Fruit fly (Drosophila melanogaster) whole organism, embryonic: ENCODE measurements around the gene Ugt35A1.

ENCODE experiments used
- CG10979 ChIP-seq: fragments of 200-800 bp; sonication (Bioruptor generic); optimal IDR thresholded peaks from 2 replicates; lab custom pipeline; 2018; ENCODE audit warnings: missing biosample characterization, mild to moderate bottlenecking, missing genetic modification characterization, moderate library complexity
- CG11085 ChIP-seq: fragments of 200-800 bp; sonication (Bioruptor generic); IDR thresholded peaks from 2 replicates; pipeline ENCODE4 v1.3.6; 2022; ENCODE audit warnings: missing biosample characterization, missing genetic modification characterization
- CG12104 ChIP-seq: fragments of 200-800 bp; sonication (Bioruptor generic); optimal IDR thresholded peaks from 3 replicates; lab custom pipeline; 2016; ENCODE audit warnings: missing biosample characterization, missing genetic modification characterization
- CG14710 ChIP-seq: fragments of 200-800 bp; sonication (Bioruptor generic); optimal IDR thresholded peaks from 3 replicates; lab custom pipeline; 2019; ENCODE audit warnings: missing biosample characterization, mild to moderate bottlenecking, missing genetic modification characterization, moderate library complexity
- CG15479 ChIP-seq: fragments of 200-800 bp; sonication (Bioruptor generic); optimal IDR thresholded peaks from 3 replicates; lab custom pipeline; 2019; ENCODE audit warnings: missing biosample characterization, mild to moderate bottlenecking, missing genetic modification characterization, moderate library complexity
- CG1602 ChIP-seq: fragments of 200-800 bp; sonication (Bioruptor generic); optimal IDR thresholded peaks from 3 replicates; lab custom pipeline; 2016; ENCODE audit warnings: missing biosample characterization, missing genetic modification characterization
- CG17361 ChIP-seq: fragments of 200-800 bp; sonication (Bioruptor generic); IDR thresholded peaks from 3 replicates; pipeline ENCODE4 v1.3.6; 2022; ENCODE audit warnings: missing biosample characterization, missing genetic modification characterization
- CG18599 ChIP-seq: fragments of 200-800 bp; sonication (Bioruptor generic); optimal IDR thresholded peaks from 3 replicates; lab custom pipeline; 2017; ENCODE audit warnings: missing biosample characterization, missing genetic modification characterization, mild to moderate bottlenecking, moderate library complexity, missing genetic modification reagents
- CG30403 ChIP-seq: fragments of 200-800 bp; sonication (Bioruptor generic); optimal IDR thresholded peaks from 3 replicates; lab custom pipeline; 2016; ENCODE audit warnings: missing biosample characterization, missing genetic modification characterization
- CG31441 ChIP-seq: fragments of 200-800 bp; sonication (Bioruptor generic); IDR thresholded peaks from 2 replicates; pipeline ENCODE4 v1.3.6; 2022; ENCODE audit warnings: missing biosample characterization, missing genetic modification characterization
- CG32772 ChIP-seq: fragments of 200-800 bp; sonication (Bioruptor generic); IDR thresholded peaks from 2 replicates; pipeline ENCODE4 v1.3.6; 2022; ENCODE audit warnings: missing biosample characterization, missing genetic modification characterization
- CG33213 ChIP-seq: fragments of 200-800 bp; sonication (Bioruptor generic); optimal IDR thresholded peaks from 3 replicates; lab custom pipeline; 2016; ENCODE audit warnings: missing biosample characterization, missing genetic modification characterization
- CG3407 ChIP-seq: fragments of 200-800 bp; sonication (Bioruptor generic); optimal IDR thresholded peaks from 2 replicates; lab custom pipeline; 2018; ENCODE audit warnings: missing biosample characterization, mild to moderate bottlenecking, missing genetic modification characterization
- CG34376 ChIP-seq: fragments of 200-800 bp; sonication (Bioruptor generic); optimal IDR thresholded peaks from 2 replicates; lab custom pipeline; 2018; ENCODE audit warnings: missing biosample characterization, mild to moderate bottlenecking, missing genetic modification characterization
- CG3838 ChIP-seq: fragments of 200-800 bp; sonication (Bioruptor generic); optimal IDR thresholded peaks from 3 replicates; lab custom pipeline; 2016; ENCODE audit warnings: missing biosample characterization, missing genetic modification characterization
- CG4282 ChIP-seq: fragments of 200-800 bp; sonication (Bioruptor generic); optimal IDR thresholded peaks from 2 replicates; lab custom pipeline; 2016; ENCODE audit warnings: missing biosample characterization, missing genetic modification characterization
- CG4360 ChIP-seq: fragments of 200-800 bp; sonication (Bioruptor generic); IDR thresholded peaks from 2 replicates; pipeline ENCODE4 v1.3.6; 2022; ENCODE audit warnings: missing biosample characterization, missing genetic modification characterization
- CG4730 ChIP-seq: fragments of 200-800 bp; sonication (Bioruptor generic); IDR thresholded peaks from 2 replicates; pipeline ENCODE4 v1.3.6; 2022; ENCODE audit warnings: missing biosample characterization, missing genetic modification characterization
- CG7745 ChIP-seq: fragments of 200-800 bp; sonication (Bioruptor generic); optimal IDR thresholded peaks from 2 replicates; lab custom pipeline; 2018; ENCODE audit warnings: missing biosample characterization, mild to moderate bottlenecking, missing genetic modification characterization, moderate library complexity
- CG9727 ChIP-seq: fragments of 200-800 bp; sonication (Bioruptor generic); optimal IDR thresholded peaks from 3 replicates; lab custom pipeline; 2017; ENCODE audit warnings: missing biosample characterization, mild to moderate bottlenecking, missing genetic modification characterization
- CoRest ChIP-seq: fragments of 200-800 bp; sonication (Bioruptor generic); optimal IDR thresholded peaks from 3 replicates; lab custom pipeline; 2018; ENCODE audit warnings: missing biosample characterization, mild to moderate bottlenecking, missing genetic modification characterization, moderate library complexity
- Dip2 ChIP-seq: fragments of 200-800 bp; sonication (Bioruptor generic); IDR thresholded peaks from 2 replicates; pipeline ENCODE4 v1.3.6; 2022; ENCODE audit warnings: missing biosample characterization, missing genetic modification characterization
- E2f2 ChIP-seq: fragments of 200-800 bp; sonication (Bioruptor generic); IDR thresholded peaks from 2 replicates; pipeline ENCODE4 v1.3.6; 2022; ENCODE audit warnings: missing biosample characterization, missing genetic modification characterization
- Jarid2 ChIP-seq: fragments of 200-800 bp; sonication (Bioruptor generic); optimal IDR thresholded peaks from 3 replicates; lab custom pipeline; 2017; ENCODE audit warnings: mild to moderate bottlenecking, missing biosample characterization, missing genetic modification reagents, missing genetic modification characterization
- Lim3 ChIP-seq: fragments of 200-800 bp; sonication (Bioruptor generic); IDR thresholded peaks from 2 replicates; pipeline ENCODE4 v1.3.6; 2022; ENCODE audit warnings: missing biosample characterization, missing genetic modification characterization
- MESR4 ChIP-seq: fragments of 200-800 bp; sonication (Bioruptor generic); optimal IDR thresholded peaks from 2 replicates; lab custom pipeline; 2018; ENCODE audit warnings: missing biosample characterization, mild to moderate bottlenecking, missing genetic modification characterization, moderate library complexity
- NFAT ChIP-seq: fragments of 200-800 bp; sonication (Bioruptor generic); IDR thresholded peaks from 2 replicates; pipeline ENCODE4 v1.3.6; 2022; ENCODE audit warnings: missing biosample characterization, missing genetic modification characterization
- Vsx1 ChIP-seq: fragments of 200-800 bp; sonication (Bioruptor generic); optimal IDR thresholded peaks from 2 replicates; lab custom pipeline; 2017; ENCODE audit warnings: missing biosample characterization, mild to moderate bottlenecking, missing genetic modification characterization, missing genetic modification reagents
- ac ChIP-seq: fragments of 200-800 bp; sonication (Bioruptor generic); optimal IDR thresholded peaks from 3 replicates; lab custom pipeline; 2017; ENCODE audit warnings: missing biosample characterization, mild to moderate bottlenecking, missing genetic modification characterization
- ash1 ChIP-seq: fragments of 200-800 bp; sonication (Bioruptor generic); optimal IDR thresholded peaks from 2 replicates; lab custom pipeline; 2018; ENCODE audit warnings: missing biosample characterization, mild to moderate bottlenecking, missing genetic modification characterization
- bab2 ChIP-seq: fragments of 200-800 bp; sonication (Bioruptor generic); optimal IDR thresholded peaks from 2 replicates; lab custom pipeline; 2016; ENCODE audit warnings: missing biosample characterization, missing genetic modification characterization
- bcd ChIP-seq: fragments of 200-800 bp; sonication (Bioruptor generic); optimal IDR thresholded peaks from 2 replicates; lab custom pipeline; 2017; ENCODE audit warnings: missing biosample characterization, mild to moderate bottlenecking, missing genetic modification characterization
- br ChIP-seq: fragments of >200 bp; optimal IDR thresholded peaks from 2 replicates; lab custom pipeline; 2017
- dpn ChIP-seq, 2 experiments: fragments of 200-800 bp; sonication (Bioruptor generic); optimal IDR thresholded peaks; 3 replicates each; lab custom pipeline; 2016; ENCODE audit warnings: missing biosample characterization in 2 of 2, missing genetic modification characterization in 2 of 2
- fd3F ChIP-seq: fragments of 200-800 bp; sonication (Bioruptor generic); optimal IDR thresholded peaks from 2 replicates; lab custom pipeline; 2018; ENCODE audit warnings: missing biosample characterization, mild to moderate bottlenecking, missing genetic modification characterization, moderate library complexity
- grn ChIP-seq: fragments of 200-800 bp; sonication (Bioruptor generic); optimal IDR thresholded peaks from 3 replicates; lab custom pipeline; 2017; ENCODE audit warnings: missing biosample characterization, missing genetic modification characterization
- ham ChIP-seq: fragments of 200-800 bp; sonication (Bioruptor generic); IDR thresholded peaks from 2 replicates; pipeline ENCODE4 v1.3.6; 2022; ENCODE audit warnings: missing biosample characterization, missing genetic modification characterization
- kni ChIP-seq: fragments of 200-800 bp; sonication (Bioruptor generic); optimal IDR thresholded peaks from 3 replicates; lab custom pipeline; 2017; ENCODE audit warnings: mild to moderate bottlenecking, missing biosample characterization, missing genetic modification reagents, missing genetic modification characterization
- lilli ChIP-seq: fragments of 200-800 bp; sonication (Bioruptor generic); optimal IDR thresholded peaks from 3 replicates; lab custom pipeline; 2016; ENCODE audit warnings: missing biosample characterization, missing genetic modification characterization
- onecut ChIP-seq: fragments of 200-800 bp; sonication (Bioruptor generic); IDR thresholded peaks from 2 replicates; pipeline ENCODE4 v1.3.6; 2022; ENCODE audit warnings: missing biosample characterization, missing genetic modification characterization
- org-1 ChIP-seq: fragments of 200-800 bp; sonication (Bioruptor generic); optimal IDR thresholded peaks from 2 replicates; lab custom pipeline; 2017; ENCODE audit warnings: missing biosample characterization, missing genetic modification characterization
- otp ChIP-seq: fragments of 200-800 bp; sonication (Bioruptor generic); IDR thresholded peaks from 3 replicates; pipeline ENCODE4, ENCODE4 v1.3.6; 2022; ENCODE audit warnings: missing biosample characterization, missing genetic modification characterization
- pb ChIP-seq: fragments of 200-800 bp; sonication (Bioruptor generic); optimal IDR thresholded peaks from 3 replicates; lab custom pipeline; 2016; ENCODE audit warnings: missing biosample characterization, missing genetic modification characterization
- sens-2 ChIP-seq: fragments of 200-800 bp; sonication (Bioruptor generic); IDR thresholded peaks from 2 replicates; pipeline ENCODE4 v1.3.6; 2022; ENCODE audit warnings: missing biosample characterization, missing genetic modification characterization
- sisA ChIP-seq: fragments of 200-800 bp; sonication (Bioruptor generic); IDR thresholded peaks from 2 replicates; pipeline ENCODE4 v1.3.6; 2022; ENCODE audit warnings: missing biosample characterization, missing genetic modification characterization
- slbo ChIP-seq: fragments of 200-800 bp; sonication (Bioruptor generic); IDR thresholded peaks from 2 replicates; pipeline ENCODE4 v1.3.6; 2022; ENCODE audit warnings: missing biosample characterization, missing genetic modification characterization
- sna ChIP-seq: fragments of 200-800 bp; sonication (Bioruptor generic); IDR thresholded peaks from 2 replicates; pipeline ENCODE4 v1.3.6; 2022; ENCODE audit warnings: missing biosample characterization, missing genetic modification characterization; ENCODE audit not compliant: partially characterized antibody
- tio ChIP-seq: fragments of 200-800 bp; sonication (Bioruptor generic); optimal IDR thresholded peaks from 2 replicates; lab custom pipeline; 2017; ENCODE audit warnings: missing biosample characterization, missing genetic modification characterization, inconsistent platforms
- ttk ChIP-seq: fragments of 200-800 bp; sonication (Bioruptor generic); IDR thresholded peaks from 2 replicates; pipeline ENCODE4 v2.1.2; 2022; ENCODE audit warnings: missing biosample characterization, missing genetic modification characterization
- vnd ChIP-seq: fragments of 200-800 bp; sonication (Bioruptor generic); IDR thresholded peaks from 3 replicates; pipeline ENCODE4 v1.3.6; 2022; ENCODE audit warnings: missing biosample characterization, missing genetic modification characterization; ENCODE audit not compliant: partially characterized antibody

Ugt35A1 gene

DNA sequence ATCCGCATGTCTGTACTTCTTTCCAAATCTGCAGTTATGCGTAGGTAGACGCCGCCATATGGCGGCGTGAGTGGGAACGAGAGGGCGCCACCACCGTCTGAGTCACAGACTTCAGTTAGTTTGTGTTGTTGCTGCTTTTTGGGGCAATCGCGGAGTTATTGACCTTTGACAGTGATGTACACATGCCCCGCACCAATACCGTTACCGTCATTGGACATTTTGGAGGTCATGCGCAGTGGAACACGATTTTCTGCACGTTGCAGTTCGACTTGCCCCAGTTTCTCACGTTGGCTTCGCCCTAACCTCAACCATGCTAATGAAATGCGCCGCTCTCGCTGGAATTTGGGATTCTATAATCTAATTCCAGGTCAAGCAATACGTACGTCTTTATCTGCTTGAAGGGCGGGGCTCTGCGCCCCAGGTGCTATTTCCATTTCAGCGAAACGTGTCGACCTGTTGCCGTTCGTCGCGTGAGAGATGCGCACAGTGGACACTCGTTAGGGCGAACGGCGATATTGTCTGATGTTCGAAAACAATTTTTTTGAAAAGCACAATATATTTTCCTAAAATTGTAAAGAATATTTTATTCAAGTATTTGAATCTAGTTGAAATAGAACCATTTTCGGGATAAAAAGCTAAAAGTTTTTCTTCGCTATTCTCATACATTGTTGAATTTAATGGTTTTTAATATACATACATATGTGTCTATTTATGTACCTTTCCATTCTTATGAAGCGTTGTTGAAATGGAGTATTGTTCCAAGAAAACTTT is 39.0 kb upstream of the Ugt35A1 start (continued):
- TF ChIP-seq sna (GFP tag; lab: Robert Waterston, UW), result no peak
- TF ChIP-seq CG9727 (GFP tag; lab: Kevin White, UChicago), result peak; percentile 61
- TF ChIP-seq vnd, result no peak
- TF ChIP-seq E2f2, result 0 out of 2 replicates have a peak, but pooled peaks have one; percentile 15
- no peak; the same call in 1 of the 2 replicates for TF ChIP-seq sens-2 (GFP tag; lab: Robert Waterston, UW)
- peak; percentile 57 for TF ChIP-seq fd3F (GFP tag; lab: Kevin White, UChicago)
- TF ChIP-seq CG7745, result no peak
- peak; percentile 40 for TF ChIP-seq CG14710 (tag; lab: Kevin White, UChicago)
- no peak for TF ChIP-seq br
- TF ChIP-seq CG4360, result peak; percentile 73
- peak; percentile 6 for TF ChIP-seq org-1 (GFP tag; lab: Kevin White, UChicago)
- TF ChIP-seq CG31441 (GFP tag; lab: Robert Waterston, UW), result peak; percentile 62
- TF ChIP-seq tio, result no peak
- peak; percentile 90 for TF ChIP-seq lilli (GFP tag; lab: Kevin White, UChicago)
- TF ChIP-seq CG1602 (GFP tag; lab: Kevin White, UChicago), result peak; percentile 23
- TF ChIP-seq sisA (GFP tag; lab: Robert Waterston, UW), result peak; percentile 81
- no peak for TF ChIP-seq ac (GFP tag; lab: Kevin White, UChicago)
- TF ChIP-seq otp (GFP tag; lab: Robert Waterston, UW), result no peak; the same call in 2 of the 3 replicates
- peak; percentile 57 for TF ChIP-seq MESR4
- TF ChIP-seq bab2 (GFP tag; lab: Kevin White, UChicago), result peak; percentile 68
- peak; percentile 90 for TF ChIP-seq slbo (GFP tag; lab: Robert Waterston, UW)
- peak; percentile 62 for TF ChIP-seq bcd (GFP tag; lab: Kevin White, UChicago)
- peak; percentile 36 for TF ChIP-seq CG3838 (GFP tag; lab: Kevin White, UChicago)
- TF ChIP-seq CG11085 (GFP tag; lab: Robert Waterston, UW), result peak; percentile 64
- TF ChIP-seq CG4282 (GFP tag; lab: Kevin White, UChicago), result peak; percentile 14
- TF ChIP-seq NFAT (GFP tag; lab: Robert Waterston, UW), result peak; percentile 87
- TF ChIP-seq CG32772 (GFP tag; lab: Robert Waterston, UW), result peak; percentile 61
- peak; percentile 34 for TF ChIP-seq pb (GFP tag; lab: Kevin White, UChicago)
- TF ChIP-seq CG4730 (GFP tag; lab: Robert Waterston, UW), result peak; percentile 56; the same call in 1 of the 2 replicates
- peak; percentile 95 for TF ChIP-seq kni (GFP tag; lab: Kevin White, UChicago)
- peak; percentile 88 for TF ChIP-seq CG30403 (GFP tag; lab: Kevin White, UChicago)
- peak; percentile 78 to 86 for TF ChIP-seq dpn (GFP tag; optimal IDR thresholded peaks at IDR 0.05; lab: Kevin White, UChicago)
- peak; percentile 42 for TF ChIP-seq Vsx1 (GFP tag; lab: Kevin White, UChicago)
- no peak for TF ChIP-seq CG15479
- peak; percentile 65 for TF ChIP-seq ttk
- no peak for TF ChIP-seq grn (GFP tag; lab: Kevin White, UChicago)
- TF ChIP-seq CG10979 (tag; lab: Kevin White, UChicago), result peak; percentile 50
- no peak for TF ChIP-seq ham (GFP tag; lab: Robert Waterston, UW)
- TF ChIP-seq CG17361 (GFP tag; lab: Robert Waterston, UW), result peak; percentile 66
- no peak for TF ChIP-seq ash1 (GFP tag; lab: Kevin White, UChicago)
- TF ChIP-seq Dip2 (GFP tag; lab: Robert Waterston, UW), result no peak
- TF ChIP-seq Jarid2 (GFP tag; lab: Kevin White, UChicago), result no peak
- TF ChIP-seq CG34376 (GFP tag; lab: Kevin White, UChicago), result peak; percentile 76
- TF ChIP-seq CG12104 (GFP tag; lab: Kevin White, UChicago), result no peak
- peak; percentile 34; the same call in 1 of the 2 replicates for TF ChIP-seq onecut (GFP tag; lab: Robert Waterston, UW)
- peak; percentile 64 for TF ChIP-seq CG33213 (GFP tag; lab: Kevin White, UChicago)
- peak; percentile 73 for TF ChIP-seq CG18599 (GFP tag; lab: Kevin White, UChicago)
- peak; percentile 41 for TF ChIP-seq CG3407 (GFP tag; lab: Kevin White, UChicago)
- 0 out of 2 replicates have a peak, but pooled peaks have one; percentile 7 for TF ChIP-seq Lim3 (GFP tag; lab: Robert Waterston, UW)
- peak; percentile 79 for TF ChIP-seq CoRest (tag; lab: Kevin White, UChicago)
